Fruit fly (Drosophila melanogaster) whole organism, embryonic: ENCODE data around the gene Oatp30B.

Source experiments
- Bteb2 ChIP-seq: fragments of 200-800 bp; sonication (Bioruptor generic); optimal IDR thresholded peaks from 2 replicates; lab custom pipeline; 2016; ENCODE audit warnings: missing biosample characterization, missing genetic modification characterization
- CG1024 ChIP-seq: fragments of 200-800 bp; sonication (Bioruptor generic); IDR thresholded peaks from 2 replicates; pipeline ENCODE4 v1.3.6; 2022; ENCODE audit warnings: missing biosample characterization, missing genetic modification characterization
- CG11696 ChIP-seq: fragments of 200-800 bp; sonication (Bioruptor generic); IDR thresholded peaks from 2 replicates; pipeline ENCODE4 v1.3.6; 2022; ENCODE audit warnings: missing biosample characterization, missing genetic modification characterization
- CG15269 ChIP-seq: fragments of 200-800 bp; sonication (Bioruptor generic); optimal IDR thresholded peaks from 2 replicates; lab custom pipeline; 2018; ENCODE audit warnings: missing biosample characterization, mild to moderate bottlenecking, missing genetic modification characterization, moderate library complexity
- CG1647 ChIP-seq: fragments of 200-800 bp; sonication (Bioruptor generic); optimal IDR thresholded peaks from 3 replicates; lab custom pipeline; 2016; ENCODE audit warnings: missing biosample characterization, missing genetic modification characterization
- CG16813 ChIP-seq: fragments of 200-800 bp; sonication (Bioruptor generic); IDR thresholded peaks from 3 replicates; pipeline ENCODE4 v1.3.6; 2022; ENCODE audit warnings: missing biosample characterization, missing genetic modification characterization; ENCODE audit not compliant: partially characterized antibody
- CG17829 ChIP-seq: fragments of 200-800 bp; optimal IDR thresholded peaks from 2 replicates; lab custom pipeline; 2019; ENCODE audit warnings: missing biosample characterization, mild to moderate bottlenecking, missing genetic modification characterization, moderate library complexity
- CG17912 ChIP-seq: fragments of 200-800 bp; sonication (Bioruptor generic); optimal IDR thresholded peaks from 2 replicates; lab custom pipeline; 2018; ENCODE audit warnings: missing biosample characterization, mild to moderate bottlenecking, missing genetic modification characterization
- CG2129 ChIP-seq: fragments of 200-800 bp; sonication (Bioruptor generic); IDR thresholded peaks from 2 replicates; pipeline ENCODE4 v1.3.6; 2022; ENCODE audit warnings: missing biosample characterization, missing genetic modification characterization; ENCODE audit not compliant: partially characterized antibody
- CG3847 ChIP-seq: fragments of 200-800 bp; sonication (Bioruptor generic); IDR thresholded peaks from 2 replicates; pipeline ENCODE4 v1.3.6; 2022; ENCODE audit warnings: missing biosample characterization, missing genetic modification characterization
- CG6654 ChIP-seq: fragments of 200-800 bp; sonication (Bioruptor generic); optimal IDR thresholded peaks from 2 replicates; lab custom pipeline; 2017; ENCODE audit warnings: missing biosample characterization, mild to moderate bottlenecking, missing genetic modification characterization
- CG6683 ChIP-seq: fragments of 200-800 bp; sonication (Bioruptor generic); optimal IDR thresholded peaks from 2 replicates; lab custom pipeline; 2017; ENCODE audit warnings: missing biosample characterization, mild to moderate bottlenecking, missing genetic modification characterization, missing genetic modification reagents
- CG8089 ChIP-seq: fragments of 200-800 bp; sonication (Bioruptor generic); optimal IDR thresholded peaks from 3 replicates; lab custom pipeline; 2016; ENCODE audit warnings: missing biosample characterization, missing genetic modification characterization
- Dek ChIP-seq: fragments of 200-800 bp; sonication (Bioruptor generic); optimal IDR thresholded peaks from 3 replicates; lab custom pipeline; 2019; ENCODE audit warnings: missing biosample characterization, mild to moderate bottlenecking, missing genetic modification characterization, moderate library complexity
- E2f1 ChIP-seq: fragments of 200-800 bp; sonication (Bioruptor generic); IDR thresholded peaks from 2 replicates; pipeline ENCODE4 v1.3.6; 2022; ENCODE audit warnings: missing biosample characterization, missing genetic modification characterization
- ERR ChIP-seq: fragments of 200-800 bp; sonication (Bioruptor generic); optimal IDR thresholded peaks from 2 replicates; lab custom pipeline; 2016; ENCODE audit warnings: missing biosample characterization, missing genetic modification characterization
- Eip74EF ChIP-seq, 2 experiments: fragments of 200-800 bp in 1 of 2; fragments of >200 bp in 1 of 2; sonication (Bioruptor generic) in 1 of 2; optimal IDR thresholded peaks; 2 replicates each; lab custom pipeline; 2017 to 2019; ENCODE audit warnings: missing biosample characterization in 2 of 2, missing genetic modification characterization in 2 of 2, mild to moderate bottlenecking in 1 of 2, moderate library complexity in 1 of 2
- Elba2 ChIP-seq: fragments of 200-800 bp; sonication (Bioruptor generic); optimal IDR thresholded peaks from 3 replicates; lab custom pipeline; 2016; ENCODE audit warnings: missing biosample characterization, missing genetic modification characterization
- H15 ChIP-seq: fragments of 200-800 bp; sonication (Bioruptor generic); IDR thresholded peaks from 3 replicates; pipeline ENCODE4 v1.3.6; 2022; ENCODE audit warnings: missing biosample characterization, missing genetic modification characterization
- Hsf ChIP-seq: fragments of 200-800 bp; sonication (Bioruptor generic); optimal IDR thresholded peaks from 3 replicates; lab custom pipeline; 2016; ENCODE audit warnings: missing biosample characterization, missing genetic modification characterization
- MESR4 ChIP-seq: fragments of 200-800 bp; sonication (Bioruptor generic); optimal IDR thresholded peaks from 2 replicates; lab custom pipeline; 2018; ENCODE audit warnings: missing biosample characterization, mild to moderate bottlenecking, missing genetic modification characterization, moderate library complexity
- Med ChIP-seq: fragments of 200-800 bp; sonication (Bioruptor generic); peaks from one replicate; lab custom pipeline; 2016; ENCODE audit warnings: missing biosample characterization, missing genetic modification characterization, mild to moderate bottlenecking, inconsistent platforms, moderate library complexity
- Pdp1 ChIP-seq, 2 experiments: fragments of 200-800 bp; sonication (Bioruptor generic); optimal IDR thresholded peaks; 3 replicates each; lab custom pipeline; 2016; ENCODE audit warnings: missing biosample characterization in 2 of 2, missing genetic modification characterization in 2 of 2, mild to moderate bottlenecking in 1 of 2, moderate library complexity in 1 of 2
- Rx ChIP-seq: fragments of 200-800 bp; sonication (Bioruptor generic); IDR thresholded peaks from 2 replicates; pipeline ENCODE4 v1.3.6; 2022; ENCODE audit warnings: missing biosample characterization, missing genetic modification characterization
- Sox102F ChIP-seq: fragments of 200-800 bp; sonication (Bioruptor generic); optimal IDR thresholded peaks from 2 replicates; lab custom pipeline; 2018; ENCODE audit warnings: missing biosample characterization, mild to moderate bottlenecking, missing genetic modification characterization, moderate library complexity
- Spps ChIP-seq: fragments of 200-800 bp; sonication (Bioruptor generic); optimal IDR thresholded peaks from 2 replicates; lab custom pipeline; 2018; ENCODE audit warnings: missing biosample characterization, mild to moderate bottlenecking, missing genetic modification characterization
- Taf1 ChIP-seq: fragments of 200-800 bp; sonication (Bioruptor generic); IDR thresholded peaks from 2 replicates; pipeline ENCODE4 v1.3.6; 2022; ENCODE audit warnings: missing biosample characterization, missing genetic modification characterization
- Tbp ChIP-seq: fragments of >200 bp; optimal IDR thresholded peaks from 2 replicates; lab custom pipeline; 2018; ENCODE audit warnings: missing biosample characterization, missing genetic modification characterization
- Usf ChIP-seq: fragments of 200-800 bp; sonication (Bioruptor generic); optimal IDR thresholded peaks from 2 replicates; lab custom pipeline; 2017; ENCODE audit warnings: missing genotype, missing biosample characterization, missing genetic modification characterization
- al ChIP-seq: fragments of 200-800 bp; sonication (Bioruptor generic); IDR thresholded peaks from 2 replicates; pipeline ENCODE4 v1.3.6; 2022; ENCODE audit warnings: missing biosample characterization, missing genetic modification characterization
- amos ChIP-seq: fragments of 200-800 bp; sonication (Bioruptor generic); IDR thresholded peaks from 2 replicates; pipeline ENCODE4 v1.3.6; 2022; ENCODE audit warnings: missing biosample characterization, missing genetic modification characterization; ENCODE audit not compliant: partially characterized antibody
- bigmax ChIP-seq: fragments of 200-800 bp; sonication (Bioruptor generic); optimal IDR thresholded peaks from 2 replicates; lab custom pipeline; 2018; ENCODE audit warnings: missing biosample characterization, mild to moderate bottlenecking, missing genetic modification characterization
- chn ChIP-seq: fragments of 200-800 bp; sonication (Bioruptor generic); optimal IDR thresholded peaks from 2 replicates; lab custom pipeline; 2016; ENCODE audit warnings: missing biosample characterization, missing genetic modification characterization
- disco-r ChIP-seq: fragments of 200-800 bp; sonication (Bioruptor generic); optimal IDR thresholded peaks from 2 replicates; lab custom pipeline; 2016; ENCODE audit warnings: missing biosample characterization, missing genetic modification characterization
- dmrt99B ChIP-seq: fragments of 200-800 bp; sonication (Bioruptor generic); optimal IDR thresholded peaks from 2 replicates; lab custom pipeline; 2018; ENCODE audit warnings: missing biosample characterization, mild to moderate bottlenecking, missing genetic modification characterization, moderate library complexity
- fu2 ChIP-seq: fragments of 200-800 bp; sonication (Bioruptor generic); optimal IDR thresholded peaks from 2 replicates; lab custom pipeline; 2016; ENCODE audit warnings: missing biosample characterization, missing genetic modification characterization
- gfzf ChIP-seq: fragments of 200-800 bp; sonication (Bioruptor generic); optimal IDR thresholded peaks from 2 replicates; lab custom pipeline; 2016; ENCODE audit warnings: missing biosample characterization, mild to moderate bottlenecking, missing genetic modification characterization, moderate library complexity
- gt ChIP-seq: fragments of 200-800 bp; sonication (Bioruptor generic); IDR thresholded peaks from 2 replicates; pipeline ENCODE4 v1.3.6; 2022; ENCODE audit warnings: missing biosample characterization, missing genetic modification characterization
- ham ChIP-seq: fragments of 200-800 bp; sonication (Bioruptor generic); IDR thresholded peaks from 2 replicates; pipeline ENCODE4 v1.3.6; 2022; ENCODE audit warnings: missing biosample characterization, missing genetic modification characterization
- insv ChIP-seq, 2 experiments: fragments of 200-800 bp; sonication (Bioruptor generic); optimal IDR thresholded peaks; 3 replicates each; lab custom pipeline; 2016 to 2018; ENCODE audit warnings: missing biosample characterization in 2 of 2, missing genetic modification characterization in 2 of 2
- lilli ChIP-seq: fragments of 200-800 bp; sonication (Bioruptor generic); optimal IDR thresholded peaks from 3 replicates; lab custom pipeline; 2016; ENCODE audit warnings: missing biosample characterization, missing genetic modification characterization
- lov ChIP-seq, 2 experiments: fragments of 200-800 bp in 1 of 2; fragments of >200 bp in 1 of 2; sonication (Bioruptor generic) in 1 of 2; IDR thresholded peaks in 1 of 2; optimal IDR thresholded peaks in 1 of 2; 2 replicates in 1 of 2; 3 replicates in 1 of 2; pipeline versions ENCODE4 v1.3.6 to Lab custom; 2017 to 2022; ENCODE audit warnings: missing biosample characterization in 1 of 2, missing genetic modification characterization in 1 of 2
- p53 ChIP-seq: fragments of 200-800 bp; sonication (Bioruptor generic); optimal IDR thresholded peaks from 2 replicates; lab custom pipeline; 2016; ENCODE audit warnings: missing biosample characterization, missing genetic modification characterization
- pb ChIP-seq: fragments of 200-800 bp; sonication (Bioruptor generic); optimal IDR thresholded peaks from 3 replicates; lab custom pipeline; 2016; ENCODE audit warnings: missing biosample characterization, missing genetic modification characterization
- pho ChIP-seq: fragments of 200-800 bp; sonication (Bioruptor generic); optimal IDR thresholded peaks from 2 replicates; lab custom pipeline; 2016; ENCODE audit warnings: missing biosample characterization, missing genetic modification characterization
- repo ChIP-seq: fragments of 200-800 bp; sonication (Bioruptor generic); optimal IDR thresholded peaks from 2 replicates; lab custom pipeline; 2016; ENCODE audit warnings: missing biosample characterization, missing genetic modification characterization
- rib ChIP-seq: fragments of 200-800 bp; sonication (Bioruptor generic); IDR thresholded peaks from 2 replicates; pipeline ENCODE4 v1.3.6; 2022; ENCODE audit warnings: missing biosample characterization, missing genetic modification characterization
- run ChIP-seq: fragments of 200-800 bp; sonication (Bioruptor generic); optimal IDR thresholded peaks from 3 replicates; lab custom pipeline; 2018; ENCODE audit warnings: missing biosample characterization, mild to moderate bottlenecking, missing genetic modification characterization
- stwl ChIP-seq: fragments of 200-800 bp; sonication (Bioruptor generic); optimal IDR thresholded peaks from 3 replicates; lab custom pipeline; 2018; ENCODE audit warnings: missing biosample characterization, mild to moderate bottlenecking, missing genetic modification characterization, moderate library complexity
- zen2 ChIP-seq: fragments of 200-800 bp; sonication (Bioruptor generic); IDR thresholded peaks from 3 replicates; pipeline ENCODE4 v1.3.6; 2022; ENCODE audit warnings: missing biosample characterization, missing genetic modification characterization; ENCODE audit not compliant: partially characterized antibody

The Oatp30B gene

DNA sequence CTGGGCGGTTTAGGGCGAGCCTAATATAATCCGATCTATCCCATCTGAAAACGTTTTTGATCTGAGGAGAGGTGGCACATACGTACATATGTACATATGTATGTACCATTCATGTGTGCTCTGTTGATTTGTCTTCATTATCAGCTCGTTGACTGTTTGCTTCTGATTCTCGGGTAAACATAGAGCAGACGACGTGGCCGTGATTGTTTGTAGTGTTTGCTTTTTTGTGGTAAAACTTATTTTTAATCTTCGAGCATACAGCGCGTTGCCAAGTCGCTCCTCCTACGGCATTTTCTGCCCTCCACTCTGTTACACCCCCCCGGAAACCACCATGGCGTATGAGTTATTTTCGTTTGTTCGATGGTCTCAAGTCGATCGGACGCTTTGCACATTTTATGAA lies 4.7 kb downstream of the Oatp30B start (continued):
- TF ChIP-seq chn (GFP tag; lab: Kevin White, UChicago): peak; percentile 55
- peak; percentile 58; the same call in 1 of the 2 replicates for TF ChIP-seq gt (GFP tag; lab: Robert Waterston, UW)
- TF ChIP-seq Med: peak; percentile 97
- peak in 1 of 2 experiments; percentile 77 for TF ChIP-seq Eip74EF (GFP tag; optimal IDR thresholded peaks at IDR 0.05; lab: Kevin White, UChicago)
- peak; percentile 51 for TF ChIP-seq lilli
- TF ChIP-seq amos (GFP tag; lab: Robert Waterston, UW): no peak
- peak; percentile 77 for TF ChIP-seq repo (GFP tag; lab: Kevin White, UChicago)
- peak; percentile 67; the same call in 1 of the 2 replicates for TF ChIP-seq E2f1
- TF ChIP-seq CG8089 (GFP tag; lab: Kevin White, UChicago): peak; percentile 90
- TF ChIP-seq rib (GFP tag; lab: Robert Waterston, UW): peak; percentile 87
- peak; percentile 64 for TF ChIP-seq Sox102F (GFP tag; lab: Kevin White, UChicago)
- peak; percentile 75 to 87 for TF ChIP-seq Pdp1 (GFP tag; optimal IDR thresholded peaks at IDR 0.05; lab: Kevin White, UChicago)
- peak; percentile 87 for TF ChIP-seq Spps
- peak; percentile 83 for TF ChIP-seq CG1647 (GFP tag; lab: Kevin White, UChicago)
- TF ChIP-seq Elba2 (GFP tag; lab: Kevin White, UChicago): no peak
- peak; percentile 38 for TF ChIP-seq Usf (GFP tag; lab: Kevin White, UChicago)
- no peak for TF ChIP-seq CG2129
- TF ChIP-seq CG16813 (GFP tag; lab: Robert Waterston, UW): no peak
- peak; percentile 77 for TF ChIP-seq CG11696 (GFP tag; lab: Robert Waterston, UW)
- TF ChIP-seq dmrt99B (tag; lab: Kevin White, UChicago): peak; percentile 63
- TF ChIP-seq Bteb2 (GFP tag; lab: Kevin White, UChicago): peak; percentile 77
- peak; percentile 20 for TF ChIP-seq CG6654
- TF ChIP-seq MESR4 (GFP tag; lab: Kevin White, UChicago): peak; percentile 47
- 0 out of 2 replicates have a peak, but pooled peaks have one; percentile 31 for TF ChIP-seq Taf1
- peak; percentile 93 for TF ChIP-seq run
- TF ChIP-seq disco-r (GFP tag; lab: Kevin White, UChicago): peak; percentile 82
- TF ChIP-seq al: no peak
- TF ChIP-seq pho (GFP tag; lab: Kevin White, UChicago): peak; percentile 78
- peak; percentile 89 for TF ChIP-seq p53 (GFP tag; lab: Kevin White, UChicago)
- TF ChIP-seq CG3847 (GFP tag; lab: Robert Waterston, UW): peak; percentile 52
- TF ChIP-seq insv (GFP tag; optimal IDR thresholded peaks at IDR 0.05; lab: Kevin White, UChicago): peak; percentile 23 to 71
- TF ChIP-seq pb (GFP tag; lab: Kevin White, UChicago): peak; percentile 62
- peak; percentile 79 for TF ChIP-seq CG15269
- peak; percentile 8 for TF ChIP-seq gfzf (GFP tag; lab: Kevin White, UChicago)
- peak; percentile 6; the same call in 1 of the 2 replicates for TF ChIP-seq ham (GFP tag; lab: Robert Waterston, UW)
- TF ChIP-seq CG17829 (tag; lab: Kevin White, UChicago): peak; percentile 64
- TF ChIP-seq H15 (GFP tag; lab: Robert Waterston, UW): peak; percentile 77
- TF ChIP-seq bigmax: peak; percentile 72
- TF ChIP-seq stwl (tag; lab: Kevin White, UChicago): peak; percentile 43
- TF ChIP-seq CG1024: peak; percentile 68; the same call in 1 of the 2 replicates
- peak; percentile 53 for TF ChIP-seq fu2
- TF ChIP-seq Dek (tag; lab: Kevin White, UChicago): peak; percentile 64
- TF ChIP-seq CG6683 (GFP tag; lab: Kevin White, UChicago): peak; percentile 90
- TF ChIP-seq Hsf (GFP tag; lab: Kevin White, UChicago): peak; percentile 66
- peak; percentile 92 for TF ChIP-seq CG17912 (GFP tag; lab: Kevin White, UChicago)
- TF ChIP-seq Tbp (GFP tag; lab: Kevin White, UChicago): no peak
- no peak for TF ChIP-seq lov (optimal IDR thresholded peaks at IDR 0.05; lab: Kevin White, UChicago)
- peak; percentile 81; the same call in 2 of the 3 replicates for TF ChIP-seq lov (GFP tag; IDR thresholded peaks at IDR 0.05; lab: Robert Waterston, UW)
- TF ChIP-seq zen2 (GFP tag; lab: Robert Waterston, UW): no peak
- peak; percentile 73 for TF ChIP-seq ERR (GFP tag; lab: Kevin White, UChicago)
- TF ChIP-seq Rx (GFP tag; lab: Robert Waterston, UW): 0 out of 2 replicates have a peak, but pooled peaks have one; percentile 44
